Worm (Caenorhabditis elegans): Measurements from ENCODE around the gene nlp-101.

nlp-101 gene

ce11 chrX:7838582-7838981, at the start of gene nlp-101:
TSS of gene nlp-101 (plus strand) at chrX:7838882.
- TF ChIP-seq F49E8.2 (tag; optimal IDR thresholded peaks at IDR 0.05; ENCODE audit: insufficient read depth) (no peak), lin-54 (GFP tag; optimal IDR thresholded peaks at IDR 0.05) (no peak), akir-1 (GFP tag; optimal IDR thresholded peaks at IDR 0.05) (no peak), sdz-38 (tag; optimal IDR thresholded peaks at IDR 0.05) (no peak), Y95B8A.8 (GFP tag; IDR thresholded peaks at IDR 0.05) (no peak), sea-2 (GFP tag; IDR thresholded peaks at IDR 0.05) (no peak), ceh-58 (GFP tag; IDR thresholded peaks at IDR 0.05) (no peak), lin-26 (GFP tag; IDR thresholded peaks at IDR 0.05) (no peak), lin-35 (GFP tag; optimal IDR thresholded peaks at IDR 0.05) (no peak), sptf-2 (GFP tag; optimal IDR thresholded peaks at IDR 0.05) (no peak), F57C9.4 (tag; optimal IDR thresholded peaks at IDR 0.05) (no peak), F23B12.7 (tag; optimal IDR thresholded peaks at IDR 0.05; ENCODE audit: insufficient read depth) (no peak), atf-7 (tag; optimal IDR thresholded peaks at IDR 0.05) (no peak), efl-1 (GFP tag; optimal IDR thresholded peaks at IDR 0.05) (no peak), rec-8 (tag; optimal IDR thresholded peaks at IDR 0.05) (no peak), mxl-1 (tag; optimal IDR thresholded peaks at IDR 0.05) (no peak), ets-4 (GFP tag; optimal IDR thresholded peaks at IDR 0.05) (no peak), hlh-12 (tag; optimal IDR thresholded peaks at IDR 0.05) (no peak)

- TF ChIP-seq madf-8 (GFP tag; conservative IDR thresholded peaks at IDR 0.05) (no peak), sptf-2 (GFP tag; optimal IDR thresholded peaks at IDR 0.05) (no peak), unc-62 (GFP tag; optimal IDR thresholded peaks at IDR 0.05) (no peak), lin-40 (tag; optimal IDR thresholded peaks at IDR 0.05) (peak; percentile 13), C06A6.2 (GFP tag; conservative IDR thresholded peaks at IDR 0.05) (no peak), lin-35 (GFP tag; optimal IDR thresholded peaks at IDR 0.05) (peak in 1 of 3 experiments; percentile 42), lir-1 (GFP tag; conservative IDR thresholded peaks at IDR 0.05) (no peak), K12H6.12 (tag; optimal IDR thresholded peaks at IDR 0.05) (peak; percentile 27), egrh-3 (GFP tag; IDR thresholded peaks at IDR 0.05) (no peak), cebp-1 (GFP tag; IDR thresholded peaks at IDR 0.05) (peak; percentile 87), cebp-1 (tag; optimal IDR thresholded peaks at IDR 0.05) (peak; percentile 97), pbrm-1 (GFP tag; IDR thresholded peaks at IDR 0.05) (no peak), hsf-1 (GFP tag; IDR thresholded peaks at IDR 0.05) (no peak)
Measured at ce11 chrX:7791802-7792201, 46.9 kb upstream of the nlp-101 start.

- TF ChIP-seq sdz-38 (tag; optimal IDR thresholded peaks at IDR 0.05): no peak
- TF ChIP-seq lsl-1 (GFP tag; optimal IDR thresholded peaks at IDR 0.05): no peak
- TF ChIP-seq cebp-1 (GFP tag; IDR thresholded peaks at IDR 0.05): peak; percentile 86
- TF ChIP-seq cebp-1 (tag; optimal IDR thresholded peaks at IDR 0.05): peak; percentile 97
- no peak for TF ChIP-seq ceh-27 (GFP tag; optimal IDR thresholded peaks at IDR 0.05)
- peak; percentile 50; the same call in 1 of the 2 replicates for TF ChIP-seq hmg-1.2 (GFP tag; IDR thresholded peaks at IDR 0.05)
- peak; percentile 18 for TF ChIP-seq ZK185.1 (tag; optimal IDR thresholded peaks at IDR 0.05; ENCODE audit: poor library complexity, severe bottlenecking)
- no peak for TF ChIP-seq madf-8 (GFP tag; conservative IDR thresholded peaks at IDR 0.05)
- no peak for TF ChIP-seq somi-1 (GFP tag; optimal IDR thresholded peaks at IDR 0.05)
- TF ChIP-seq B0035.1 (tag; optimal IDR thresholded peaks at IDR 0.05): no peak
- no peak for TF ChIP-seq F57C9.4 (tag; optimal IDR thresholded peaks at IDR 0.05)
- no peak for TF ChIP-seq F39B2.1 (GFP tag; IDR thresholded peaks at IDR 0.05)
- no peak for TF ChIP-seq nhr-179 (tag; optimal IDR thresholded peaks at IDR 0.05)
- TF ChIP-seq hmg-20 (GFP tag; IDR thresholded peaks at IDR 0.05): no peak
- no peak for TF ChIP-seq unc-62 (GFP tag; optimal IDR thresholded peaks at IDR 0.05)
- TF ChIP-seq lag-1 (GFP tag; IDR thresholded peaks at IDR 0.05): no peak
- no peak for TF ChIP-seq ztf-6 (GFP tag; IDR thresholded peaks at IDR 0.05)
- TF ChIP-seq snpc-1.1 (tag; optimal IDR thresholded peaks at IDR 0.05; ENCODE audit: insufficient read depth): no peak
- TF ChIP-seq hlh-12 (tag; optimal IDR thresholded peaks at IDR 0.05): no peak
- TF ChIP-seq egl-18 (GFP tag; IDR thresholded peaks at IDR 0.05): no peak
Measured at ce11 chrX:7793377-7794041, 45.2 kb upstream of the nlp-101 start, which contains the start of gene ZK154.6. TSS of gene ZK154.6 (minus strand) at chrX:7793563.
